Worm (Caenorhabditis elegans) whole organism, dauer: Measurements from ENCODE around the gene clc-2.

Experiments
- unc-62 ChIP-seq: sonication (generic microtip); optimal IDR thresholded peaks from 2 replicates; lab custom pipeline; 2017; ENCODE audit warnings: missing biosample characterization, missing genetic modification reagents, missing genetic modification characterization

clc-2 gene

DNA sequence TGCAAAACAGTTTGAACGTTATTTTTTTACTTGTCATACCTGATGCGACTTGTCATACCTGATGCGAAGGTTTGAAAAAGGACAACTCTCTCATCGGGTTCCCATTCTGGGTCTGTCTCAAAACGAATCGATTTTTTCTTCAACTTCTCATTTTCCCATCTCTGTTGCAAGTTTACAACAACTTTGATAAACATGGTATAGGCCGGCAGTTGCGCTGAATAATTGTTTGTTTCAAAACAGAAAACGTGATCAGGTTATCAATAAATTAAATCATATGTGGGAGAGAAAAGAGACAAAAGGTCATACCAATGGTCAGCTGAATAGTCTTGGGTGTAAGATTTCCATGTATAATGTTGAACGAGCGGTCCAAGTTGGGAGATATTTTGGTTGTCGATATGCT, 5.6 kb downstream of the clc-2 start:
- TF ChIP-seq unc-62 (GFP tag; lab: Kevin White, UChicago) = no peak

DNA sequence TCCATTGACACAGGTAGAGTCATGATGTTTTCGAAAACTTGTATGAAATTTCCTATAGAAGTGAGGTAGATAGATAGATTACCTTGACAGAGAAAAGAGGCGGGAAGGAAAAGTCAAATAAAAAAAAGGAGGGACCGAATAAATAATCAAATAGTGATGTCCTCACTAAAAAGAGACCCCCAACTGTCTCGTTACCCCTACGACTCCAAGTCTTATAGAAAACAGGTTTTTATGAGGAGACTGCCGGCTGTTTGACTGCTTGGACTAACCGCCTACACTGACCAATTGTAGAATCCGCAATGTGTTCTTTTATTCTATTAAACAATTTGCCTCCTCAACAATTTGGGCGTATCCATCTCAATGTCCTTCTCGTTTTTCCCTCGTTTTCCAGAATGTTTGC, 6.7 kb downstream of the clc-2 start, which contains the start of gene C01C10.2:
Gene C01C10.2 (minus strand): TSS at position 170 of the 400 bp plus-strand sequence.
- no peak for TF ChIP-seq unc-62 (GFP tag; lab: Kevin White, UChicago)

DNA sequence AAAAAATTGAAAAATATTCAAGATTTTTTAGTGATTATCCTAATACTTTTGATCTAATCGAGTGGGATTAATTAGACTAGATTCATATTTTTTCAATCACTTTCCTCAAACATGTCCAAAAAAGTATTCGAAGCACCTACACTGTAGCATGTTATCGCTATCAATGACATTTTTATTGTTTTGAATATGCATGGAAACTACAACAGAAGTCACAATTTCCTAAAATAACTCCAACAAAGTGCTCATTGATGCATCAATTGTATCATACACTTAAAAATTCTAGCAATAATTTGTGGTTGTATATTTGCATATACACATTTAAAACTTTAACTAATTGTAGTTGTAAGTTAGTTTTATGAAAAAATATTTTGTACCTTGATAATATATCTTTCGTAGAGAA, 8.8 kb downstream of the clc-2 start:
- no peak for TF ChIP-seq unc-62 (GFP tag; lab: Kevin White, UChicago)

DNA sequence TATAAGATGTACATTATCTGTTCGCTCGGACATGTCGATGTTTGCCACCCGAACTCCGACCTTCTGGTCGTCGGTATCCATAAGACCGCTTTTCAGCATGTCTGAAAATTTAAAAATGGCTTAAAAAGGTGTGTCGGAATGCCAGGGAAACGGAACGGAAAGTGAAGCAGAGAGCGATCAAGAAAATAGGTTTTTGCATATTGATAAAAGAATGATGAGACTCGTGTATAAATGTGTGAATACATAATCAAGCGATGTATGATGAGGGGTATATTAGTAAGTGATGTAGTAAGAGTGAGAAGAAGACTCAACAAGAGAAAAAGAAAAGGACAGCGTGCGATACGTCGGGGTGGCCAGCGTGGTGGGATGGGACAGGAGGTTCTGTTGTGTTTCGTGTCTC, 11.2 kb downstream of the clc-2 start, which contains the start of gene acl-12:
Gene acl-12 (minus strand): TSS at position 101 of the 400 bp plus-strand sequence.
- no peak for TF ChIP-seq unc-62 (GFP tag; lab: Kevin White, UChicago)

DNA sequence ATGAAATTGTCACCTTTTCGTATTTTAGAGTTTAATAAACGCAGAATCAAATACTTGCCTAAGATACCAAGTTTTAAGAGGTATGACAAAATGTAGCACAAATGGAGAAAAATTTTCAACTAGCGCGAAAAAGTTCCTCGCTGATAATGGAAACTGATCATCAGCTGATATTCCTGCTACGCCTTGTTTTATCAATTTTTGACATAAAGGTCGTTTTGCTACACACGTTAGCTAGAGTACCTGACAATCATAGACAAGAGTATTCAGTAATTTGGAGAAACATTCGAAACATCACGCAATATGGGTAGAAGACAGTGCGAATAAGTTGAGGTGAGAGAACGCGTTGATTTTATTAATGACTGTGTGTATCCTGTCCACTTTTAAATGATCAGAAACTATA, 14.5 kb downstream of the clc-2 start:
- no peak for TF ChIP-seq unc-62 (GFP tag; lab: Kevin White, UChicago)

DNA sequence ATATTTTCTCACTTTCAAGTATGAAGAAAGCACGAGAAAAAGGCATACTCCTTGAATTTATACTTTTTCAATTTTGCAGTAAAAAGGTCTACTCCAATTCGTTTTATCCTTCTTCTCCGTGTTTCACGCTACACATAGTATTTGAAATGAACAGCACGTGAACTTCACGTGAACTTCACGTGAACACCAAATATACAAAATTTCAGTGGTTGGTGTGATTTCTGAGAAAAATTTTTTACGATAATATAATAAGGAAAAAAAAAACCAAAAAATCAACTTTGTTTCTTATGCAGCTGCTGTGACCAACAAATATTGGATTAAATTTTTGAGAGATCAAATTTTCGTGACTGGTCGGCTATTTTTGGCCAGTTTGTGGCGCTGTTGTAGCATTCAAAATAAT, 15.2 kb downstream of the clc-2 start:
- no peak for TF ChIP-seq unc-62 (GFP tag; lab: Kevin White, UChicago)

DNA sequence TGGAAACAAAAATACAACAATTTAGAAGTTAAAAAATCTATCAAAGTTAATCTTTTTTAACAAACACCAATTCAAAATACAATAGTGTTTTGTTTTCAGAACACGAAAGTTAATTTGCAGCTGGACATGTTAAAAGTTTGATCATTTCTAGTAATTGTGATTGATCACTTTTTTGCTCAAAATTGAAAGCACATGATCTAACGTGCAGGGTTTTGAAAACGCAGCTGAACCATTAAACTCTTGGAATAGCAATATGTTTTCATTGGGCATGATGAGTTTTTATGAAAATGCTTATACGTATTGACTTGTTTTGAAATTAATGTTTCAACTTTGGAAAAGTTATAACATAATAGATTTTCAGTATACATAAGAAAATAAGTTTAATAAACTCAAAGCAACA, 16.1 kb downstream of the clc-2 start:
- TF ChIP-seq unc-62 (GFP tag; lab: Kevin White, UChicago) = no peak

DNA sequence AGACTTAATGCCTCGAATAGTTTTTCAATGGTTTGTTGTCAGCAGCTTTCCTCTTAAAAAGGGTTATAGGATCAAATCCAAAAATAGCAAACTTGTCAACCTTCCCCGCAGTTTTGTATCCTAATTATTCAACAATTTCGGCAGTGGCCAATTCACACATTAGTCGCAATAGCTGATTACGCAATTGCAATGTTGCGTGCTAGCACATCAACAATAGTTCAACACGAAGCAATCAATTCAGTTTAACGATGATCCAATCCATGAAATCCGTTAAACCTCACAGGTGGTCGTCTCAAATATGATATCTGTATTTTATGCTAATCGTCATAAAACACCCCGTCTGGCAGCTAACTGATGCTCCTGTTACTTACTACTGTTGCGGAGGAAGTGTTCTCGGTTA, 21.3 kb downstream of the clc-2 start:
- TF ChIP-seq unc-62 (GFP tag; lab: Kevin White, UChicago) = no peak

DNA sequence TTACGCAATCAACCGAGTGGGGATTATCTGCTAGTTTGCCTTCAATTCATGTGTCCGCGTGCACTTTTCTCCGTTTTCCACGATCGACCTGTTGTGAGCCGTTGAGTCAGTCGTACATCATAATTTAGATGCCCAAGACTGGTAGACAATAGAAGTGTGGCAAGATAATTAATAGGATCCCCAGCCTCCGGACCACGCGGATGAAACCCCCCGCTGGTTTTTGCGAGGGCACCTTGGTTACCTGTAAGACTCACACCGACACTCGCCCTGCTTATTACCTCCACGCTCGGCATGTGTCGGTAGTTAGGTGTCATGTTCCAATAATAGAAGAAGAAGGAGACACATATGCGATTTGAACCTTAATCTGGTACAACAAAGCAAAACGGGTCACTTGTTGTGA, 24.7 kb downstream of the clc-2 start:
- no peak for TF ChIP-seq unc-62 (GFP tag; lab: Kevin White, UChicago)

DNA sequence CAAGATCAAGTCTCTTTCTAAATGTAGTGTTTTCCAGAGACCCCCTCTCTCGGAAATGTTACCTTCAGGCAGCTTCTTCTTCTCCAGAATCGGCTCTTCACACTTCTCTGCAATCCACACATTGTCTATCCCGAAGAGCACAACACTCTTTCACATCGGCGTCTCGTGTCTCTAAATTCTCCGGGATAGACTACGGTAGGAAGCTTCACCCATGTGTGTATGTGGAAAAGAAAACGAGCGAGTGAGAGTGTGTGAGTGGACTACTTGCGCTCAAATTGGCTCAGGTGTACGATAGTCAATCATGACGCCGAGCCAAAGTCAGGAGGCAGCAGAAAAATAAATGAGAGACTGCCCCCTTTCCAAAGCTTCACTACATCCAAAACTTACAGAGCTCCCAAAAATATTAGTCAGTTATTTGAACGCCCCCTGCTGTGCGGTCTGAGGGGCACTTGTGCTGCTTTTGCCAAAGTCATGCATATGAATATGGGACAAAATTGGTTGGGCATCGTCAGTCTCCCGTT, 25.9 kb downstream of the clc-2 start:
- no peak for TF ChIP-seq unc-62 (GFP tag; lab: Kevin White, UChicago)

DNA sequence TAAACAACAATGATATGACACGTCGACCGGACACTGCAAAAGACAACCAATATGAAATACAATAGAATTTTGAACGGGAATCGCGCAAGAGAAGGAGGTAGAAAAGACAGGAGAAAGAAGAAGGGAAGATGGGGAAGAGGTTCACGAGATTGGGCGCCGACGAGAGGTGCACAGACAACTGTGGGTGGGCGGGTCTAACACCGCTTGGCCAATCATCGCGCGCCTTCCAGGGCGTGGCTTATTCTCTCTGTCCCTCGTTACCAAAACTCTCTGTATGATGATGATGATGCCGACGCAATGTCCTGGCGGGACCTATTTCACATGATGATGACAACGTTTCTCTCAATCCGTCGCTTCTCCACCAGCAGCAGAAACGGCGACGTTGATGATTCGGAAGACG, 29.3 kb downstream of the clc-2 start:
- no peak for TF ChIP-seq unc-62 (GFP tag; lab: Kevin White, UChicago)

DNA sequence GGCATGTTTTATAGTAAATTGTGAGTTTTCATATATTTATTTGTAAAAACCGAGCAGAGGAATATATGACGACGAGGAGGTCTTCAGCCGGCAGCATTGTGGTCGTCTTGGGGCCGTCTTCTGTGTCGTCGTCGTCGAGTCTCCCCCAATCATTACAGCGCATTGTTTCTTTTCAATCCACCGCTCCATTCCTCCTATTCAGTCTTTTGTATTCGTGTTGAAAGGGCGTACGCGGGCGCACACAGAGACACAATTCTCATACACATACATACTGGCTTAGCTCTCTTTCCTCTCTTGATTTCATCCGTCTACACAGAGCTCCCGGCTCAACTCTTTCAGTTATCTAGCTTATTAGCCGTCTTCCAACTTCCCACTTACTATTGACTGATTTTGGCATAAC, 32.4 kb downstream of the clc-2 start, which contains the start of gene sox-2:
Gene sox-2 (minus strand): TSS at position 100 of the 400 bp plus-strand sequence.
- TF ChIP-seq unc-62 (GFP tag; lab: Kevin White, UChicago) = no peak

DNA sequence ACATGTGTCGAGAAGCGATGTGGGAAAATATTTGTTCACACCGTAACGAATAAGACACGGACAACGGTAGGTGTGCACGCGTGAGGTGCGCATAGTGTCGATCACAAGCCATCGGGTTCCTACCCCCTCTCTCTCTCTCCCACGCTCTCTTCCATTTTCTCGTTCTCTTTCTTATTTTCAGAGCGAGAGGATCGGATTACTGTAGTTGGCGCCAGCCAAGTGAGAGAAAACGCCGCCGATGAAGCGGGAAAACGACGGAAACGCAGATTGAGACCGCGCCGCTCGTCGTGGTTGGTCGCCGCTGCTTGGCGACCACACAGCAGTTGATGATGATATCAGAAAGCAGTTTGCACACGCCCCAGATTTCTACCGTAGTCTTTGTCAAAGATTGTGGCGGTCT, 33.1 kb downstream of the clc-2 start:
- TF ChIP-seq unc-62 (GFP tag; lab: Kevin White, UChicago) = no peak

DNA sequence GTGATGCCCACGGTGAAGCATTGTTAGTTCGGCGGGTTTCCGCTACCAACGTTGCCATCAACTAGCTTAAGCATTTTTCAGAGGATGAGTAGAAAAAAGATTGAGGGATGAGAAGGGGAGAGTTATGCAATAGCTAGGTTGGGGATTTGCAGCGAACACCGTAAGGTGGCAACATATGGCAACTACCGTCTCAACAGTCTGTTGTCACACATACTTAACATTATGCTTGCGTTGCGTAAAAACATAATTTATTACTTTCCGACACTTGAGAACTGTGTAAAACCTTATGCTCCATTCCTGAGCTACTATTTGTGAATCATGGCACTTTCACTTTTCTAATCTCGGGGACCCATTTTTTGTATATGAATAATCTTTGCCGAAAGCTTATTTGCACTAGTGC, 35.4 kb downstream of the clc-2 start:
- TF ChIP-seq unc-62 (GFP tag; lab: Kevin White, UChicago) = no peak

DNA sequence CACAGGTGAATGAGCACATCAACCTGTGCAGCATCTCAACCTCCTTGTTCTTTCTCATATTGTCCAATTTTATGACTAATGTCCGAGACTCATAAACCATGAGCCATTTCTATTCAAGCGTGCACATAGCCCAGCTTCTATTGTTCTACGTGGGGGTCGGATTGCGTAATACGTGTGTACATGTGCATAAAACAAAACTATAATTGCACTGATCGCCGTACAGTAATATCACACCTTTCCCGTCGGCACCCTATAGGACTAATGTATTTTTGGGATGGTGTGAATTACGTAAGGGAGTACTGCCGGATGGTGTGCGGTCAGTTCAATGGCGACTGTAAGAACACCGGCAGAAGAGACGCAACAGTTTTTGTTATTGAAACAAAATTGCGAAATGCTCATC, 38.6 kb downstream of the clc-2 start:
- no peak for TF ChIP-seq unc-62 (GFP tag; lab: Kevin White, UChicago)

DNA sequence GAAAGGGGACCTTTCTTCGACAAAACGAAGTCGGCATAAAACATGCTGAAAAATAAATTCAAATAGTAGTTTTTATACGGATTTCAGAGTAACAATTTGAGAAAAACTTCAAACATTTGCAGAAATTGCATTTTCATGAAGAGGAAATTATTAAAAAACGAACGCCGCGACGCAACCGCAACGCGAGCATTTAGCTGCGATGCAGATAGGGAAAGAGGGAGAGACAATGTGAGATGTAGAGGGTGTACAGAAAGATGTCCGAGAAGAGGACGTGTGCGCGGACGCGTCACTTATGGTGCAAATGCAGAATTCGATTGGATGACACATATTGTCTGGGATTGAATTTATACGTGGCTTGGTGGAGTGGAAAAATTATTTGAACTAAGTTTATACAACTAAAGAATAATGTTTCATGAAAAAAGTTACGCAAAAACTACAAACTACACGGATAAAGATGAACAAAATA, 43.7 kb downstream of the clc-2 start, which contains the start of gene coh-1:
Gene coh-1 (minus strand): TSS at position 51 of the 466 bp plus-strand sequence.
- no peak for TF ChIP-seq unc-62 (GFP tag; lab: Kevin White, UChicago)

DNA sequence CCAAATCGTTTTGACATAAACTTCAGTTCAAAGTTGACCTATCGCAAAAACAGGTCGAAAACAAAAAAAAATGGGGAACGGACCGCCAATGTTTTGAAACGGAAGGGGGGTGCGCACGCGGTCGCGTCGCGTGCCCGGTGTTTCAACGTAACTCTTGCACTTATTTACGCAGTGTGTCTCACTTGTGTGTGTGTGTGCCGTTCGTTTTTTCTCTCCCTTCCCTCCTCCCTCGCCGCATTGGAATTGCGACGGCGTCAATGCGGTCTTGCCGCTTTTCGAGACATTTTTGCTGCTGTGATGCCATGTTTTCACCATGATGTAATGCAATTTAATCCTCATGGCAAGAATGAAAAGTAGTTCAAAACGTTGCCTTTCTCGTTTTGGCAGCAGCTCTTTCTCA, 47.2 kb downstream of the clc-2 start:
- TF ChIP-seq unc-62 (GFP tag; lab: Kevin White, UChicago) = no peak

DNA sequence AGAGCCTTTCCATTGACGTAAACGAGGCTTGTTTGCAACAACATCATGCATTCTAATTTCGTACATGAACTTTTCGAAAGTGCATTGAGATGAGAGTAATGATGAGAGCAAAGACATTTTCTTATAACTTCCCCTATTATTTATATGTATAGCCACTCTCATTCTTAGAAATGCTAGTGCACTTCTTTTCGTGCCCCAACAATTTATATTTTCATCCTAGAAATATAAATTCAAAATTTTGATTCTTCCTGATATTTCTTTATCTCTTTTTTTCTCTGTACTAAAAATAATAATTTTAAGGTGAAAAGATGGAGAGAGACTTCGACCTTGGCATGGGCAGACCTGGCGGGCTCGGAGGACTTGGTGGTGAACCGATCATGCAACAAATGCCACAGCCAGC, 47.7 kb downstream of the clc-2 start, which contains the start of gene mek-1:
Gene mek-1 (plus strand): TSS at position 301 of the 400 bp plus-strand sequence.
- no peak for TF ChIP-seq unc-62 (GFP tag; lab: Kevin White, UChicago)
